Worm (Caenorhabditis elegans) whole organism, L2 larva: Measurements from ENCODE around the gene ZC449.8.

Source experiments
- C34F6.9 ChIP-seq: fragments of 150-350 bp; optimal IDR thresholded peaks from 2 replicates; lab custom pipeline; 2014; ENCODE audit warnings: missing biosample characterization, missing genetic modification characterization
- F13H6.1 ChIP-seq: sonication (generic microtip); optimal IDR thresholded peaks from 2 replicates; lab custom pipeline; 2016; ENCODE audit warnings: missing genetic modification characterization, missing compliant biosample characterization
- R02D3.7 ChIP-seq: fragments of 150-350 bp; optimal IDR thresholded peaks from 2 replicates; lab custom pipeline; 2014; ENCODE audit warnings: missing biosample characterization, missing genetic modification characterization
- Y55F3AM.14 ChIP-seq: fragments of 200-800 bp; sonication (Bioruptor generic); optimal IDR thresholded peaks from 2 replicates; lab custom pipeline; 2018; ENCODE audit warnings: mild to moderate bottlenecking, missing genetic modification characterization, missing compliant biosample characterization
- ama-1 ChIP-seq: fragments of 150-350 bp; optimal IDR thresholded peaks from 2 replicates; lab custom pipeline; 2018; ENCODE audit warnings: inconsistent platforms
- blmp-1 ChIP-seq: sonication (generic microtip); optimal IDR thresholded peaks from 2 replicates; lab custom pipeline; 2017; ENCODE audit warnings: missing genetic modification characterization, mild to moderate bottlenecking, missing compliant biosample characterization, antibody characterized with exemption, moderate library complexity; ENCODE audit not compliant: insufficient read depth
- ceh-16 ChIP-seq: fragments of 150-350 bp; optimal IDR thresholded peaks from 2 replicates; lab custom pipeline; 2014; ENCODE audit warnings: missing biosample characterization, missing genetic modification characterization
- egl-27 ChIP-seq: sonication (generic microtip); optimal IDR thresholded peaks from 3 replicates; lab custom pipeline; 2017; ENCODE audit warnings: missing biosample characterization, missing genetic modification reagents, missing genetic modification characterization
- elt-1 ChIP-seq: fragments of 150-350 bp; optimal IDR thresholded peaks from 2 replicates; lab custom pipeline; 2014; ENCODE audit warnings: missing biosample characterization, missing genetic modification characterization
- elt-3 ChIP-seq: sonication (generic microtip); optimal IDR thresholded peaks from 2 replicates; lab custom pipeline; 2017; ENCODE audit warnings: missing biosample characterization, missing genetic modification characterization
- fos-1 ChIP-seq: fragments of 150-350 bp; optimal IDR thresholded peaks from 2 replicates; lab custom pipeline; 2014; ENCODE audit warnings: missing biosample characterization, missing genetic modification characterization
- gmeb-1 ChIP-seq: fragments of 150-350 bp; optimal IDR thresholded peaks from 2 replicates; lab custom pipeline; 2014; ENCODE audit warnings: missing biosample characterization, missing genetic modification characterization
- lin-11 ChIP-seq: fragments of 150-350 bp; sonication (generic microtip); optimal IDR thresholded peaks from 2 replicates; lab custom pipeline; 2014; ENCODE audit warnings: missing biosample characterization, missing genetic modification characterization, inconsistent platforms, mixed read lengths
- lin-13 ChIP-seq: fragments of 150-350 bp; optimal IDR thresholded peaks from 2 replicates; lab custom pipeline; 2014; ENCODE audit warnings: missing biosample characterization, missing genetic modification reagents, missing genetic modification characterization
- lsy-2 ChIP-seq, 2 experiments: fragments of 150-350 bp in 1 of 2; sonication (generic microtip) in 1 of 2; optimal IDR thresholded peaks; 2 replicates each; lab custom pipeline; 2014 to 2017; ENCODE audit warnings: missing biosample characterization in 2 of 2, missing genetic modification characterization in 2 of 2
- mab-5 ChIP-seq: fragments of 150-350 bp; optimal IDR thresholded peaks from 2 replicates; lab custom pipeline; 2014; ENCODE audit warnings: missing biosample characterization, missing genetic modification characterization
- mbf-1 ChIP-seq: sonication (generic microtip); optimal IDR thresholded peaks from 2 replicates; lab custom pipeline; 2017; ENCODE audit warnings: missing biosample characterization, missing genetic modification characterization
- mdl-1 ChIP-seq, 2 experiments: fragments of 150-350 bp in 1 of 2; sonication (generic microtip) in 1 of 2; optimal IDR thresholded peaks; 2 replicates each; lab custom pipeline; 2017; ENCODE audit warnings: missing biosample characterization in 2 of 2, missing genetic modification characterization in 2 of 2
- nhr-11 ChIP-seq: fragments of 150-350 bp; optimal IDR thresholded peaks from 2 replicates; lab custom pipeline; 2014; ENCODE audit warnings: missing biosample characterization, missing genetic modification characterization
- nhr-12 ChIP-seq: fragments of 150-350 bp; optimal IDR thresholded peaks from 2 replicates; lab custom pipeline; 2014; ENCODE audit warnings: missing biosample characterization, missing genetic modification characterization
- nhr-129 ChIP-seq: fragments of 150-350 bp; optimal IDR thresholded peaks from 2 replicates; lab custom pipeline; 2014; ENCODE audit warnings: missing biosample characterization, missing genetic modification characterization
- nhr-21 ChIP-seq: fragments of 150-350 bp; optimal IDR thresholded peaks from 2 replicates; lab custom pipeline; 2014; ENCODE audit warnings: missing biosample characterization, missing genetic modification characterization
- nhr-237 ChIP-seq: fragments of 150-350 bp; optimal IDR thresholded peaks from 2 replicates; lab custom pipeline; 2014; ENCODE audit warnings: missing biosample characterization, missing genetic modification characterization
- nhr-25 ChIP-seq: fragments of 150-350 bp; sonication (generic microtip); optimal IDR thresholded peaks from 3 replicates; lab custom pipeline; 2014; ENCODE audit warnings: missing biosample characterization, missing genetic modification characterization
- nhr-6 ChIP-seq: fragments of 150-350 bp; optimal IDR thresholded peaks from 2 replicates; lab custom pipeline; 2014; ENCODE audit warnings: missing biosample characterization, missing genetic modification characterization
- sem-4 ChIP-seq: fragments of 150-350 bp; optimal IDR thresholded peaks from 2 replicates; lab custom pipeline; 2014; ENCODE audit warnings: missing biosample characterization, missing genetic modification reagents, missing genetic modification characterization
- skn-1 ChIP-seq: sonication (generic microtip); optimal IDR thresholded peaks from 2 replicates; lab custom pipeline; 2017; ENCODE audit warnings: missing biosample characterization, missing genetic modification characterization
- sma-3 ChIP-seq: sonication (generic microtip); optimal IDR thresholded peaks from 2 replicates; lab custom pipeline; 2016; ENCODE audit warnings: missing genetic modification reagents, missing genetic modification characterization, missing compliant biosample characterization
- sma-9 ChIP-seq, 2 experiments: fragments of 150-350 bp in 1 of 2; sonication (generic microtip) in 1 of 2; optimal IDR thresholded peaks; 2 replicates each; lab custom pipeline; 2014 to 2016; ENCODE audit warnings: missing genetic modification characterization in 2 of 2, mild to moderate bottlenecking in 1 of 2, missing biosample characterization in 1 of 2, missing compliant biosample characterization in 1 of 2, missing genetic modification reagents in 1 of 2, moderate library complexity in 1 of 2
- unc-39 ChIP-seq: fragments of 150-350 bp; optimal IDR thresholded peaks from 2 replicates; lab custom pipeline; 2014; ENCODE audit warnings: missing biosample characterization, missing genetic modification characterization
- unc-55 ChIP-seq: fragments of 150-350 bp; sonication (generic microtip); optimal IDR thresholded peaks from 3 replicates; lab custom pipeline; 2014; ENCODE audit warnings: missing biosample characterization, missing genetic modification reagents, missing genetic modification characterization
- ztf-1 ChIP-seq: fragments of 200-800 bp; sonication (Bioruptor generic); conservative IDR thresholded peaks from 2 replicates; pipeline ENCODE4 v1.3.6; 2022; ENCODE audit warnings: missing genetic modification characterization, missing compliant biosample characterization
- ztf-11 ChIP-seq: sonication (generic microtip); optimal IDR thresholded peaks from 2 replicates; lab custom pipeline; 2017; ENCODE audit warnings: missing biosample characterization, missing genetic modification characterization

ZC449.8 gene

ce11 chrX:5059163-5059562 lies 43.3 kb downstream of the ZC449.8 start, which contains the start of gene C24H10.4:
Gene C24H10.4 (minus strand): TSS chrX:5059263.
- TF ChIP-seq nhr-12 (tag; lab: Kevin White, UChicago) (no peak), nhr-25 (no peak), C34F6.9 (tag; lab: Kevin White, UChicago) (no peak), sem-4 (tag; lab: Kevin White, UChicago) (no peak), unc-39 (no peak), ztf-11 (no peak), lsy-2 (tag; optimal IDR thresholded peaks at IDR 0.05; lab: Kevin White, UChicago) (no peak), Y55F3AM.14 (GFP tag; lab: Kevin White, UChicago) (no peak), blmp-1 (tag; lab: Kevin White, UChicago) (no peak), nhr-21 (tag; lab: Kevin White, UChicago) (no peak), lin-11 (tag; lab: Kevin White, UChicago) (no peak), skn-1 (tag; lab: Kevin White, UChicago) (no peak), sma-3 (GFP tag; lab: Kevin White, UChicago) (no peak), egl-27 (tag; lab: Kevin White, UChicago) (no peak), nhr-129 (tag; lab: Kevin White, UChicago) (no peak), unc-55 (GFP tag; lab: Kevin White, UChicago) (no peak), lin-13 (GFP tag; lab: Kevin White, UChicago) (no peak), ztf-1 (GFP tag; lab: Robert Waterston, UW) (no peak), mbf-1 (tag; lab: Kevin White, UChicago) (no peak), mab-5 (tag; lab: Kevin White, UChicago) (no peak)

ce11 chrX:5060756-5061155 lies 44.9 kb downstream of the ZC449.8 start, which contains the start of gene C24H10.3:
Gene C24H10.3 (plus strand): TSS chrX:5061056.
- TF ChIP-seq Y55F3AM.14 (GFP tag; lab: Kevin White, UChicago) (no peak), nhr-21 (tag; lab: Kevin White, UChicago) (no peak), skn-1 (tag; lab: Kevin White, UChicago) (no peak), mdl-1 (tag; optimal IDR thresholded peaks at IDR 0.05; lab: Kevin White, UChicago) (no peak), unc-55 (GFP tag; lab: Kevin White, UChicago) (no peak), fos-1 (tag; lab: Kevin White, UChicago) (no peak), R02D3.7 (tag; lab: Kevin White, UChicago) (no peak)
- TF ChIP-seq, all 48 proteins: peak for 0

DNA sequence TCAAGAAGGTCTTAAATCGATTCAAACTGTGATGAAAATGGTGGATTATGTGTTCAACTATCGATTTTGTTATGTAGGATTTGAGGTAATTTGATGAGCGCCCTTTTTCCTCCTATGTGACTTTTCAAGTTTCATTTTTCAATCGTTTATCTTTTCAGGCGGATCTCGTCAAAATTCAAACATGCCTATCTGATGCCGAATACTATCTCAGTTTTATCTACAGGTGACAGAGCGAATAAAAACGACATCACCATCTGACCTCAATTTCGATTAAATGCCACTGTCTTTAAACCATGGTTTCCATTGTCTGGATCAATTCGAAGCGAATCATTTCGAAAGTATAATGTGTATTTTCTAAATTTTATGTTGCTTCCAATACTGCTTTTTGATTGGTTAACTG lies 45.9 kb downstream of the ZC449.8 start:
- TF ChIP-seq ztf-11 (no peak), nhr-11 (tag; lab: Kevin White, UChicago) (no peak), R02D3.7 (tag; lab: Kevin White, UChicago) (no peak), gmeb-1 (tag; lab: Kevin White, UChicago) (no peak), mab-5 (tag; lab: Kevin White, UChicago) (no peak), unc-55 (GFP tag; lab: Kevin White, UChicago) (no peak), blmp-1 (tag; lab: Kevin White, UChicago) (no peak), sma-9 (GFP tag; optimal IDR thresholded peaks at IDR 0.05; lab: Kevin White, UChicago) (peak; percentile 36), sma-9 (tag; optimal IDR thresholded peaks at IDR 0.05; lab: Kevin White, UChicago) (no peak), F13H6.1 (tag; lab: Kevin White, UChicago) (no peak), nhr-12 (tag; lab: Kevin White, UChicago) (no peak), nhr-237 (tag; lab: Kevin White, UChicago) (no peak), Y55F3AM.14 (GFP tag; lab: Kevin White, UChicago) (no peak), egl-27 (tag; lab: Kevin White, UChicago) (no peak), ceh-16 (tag; lab: Kevin White, UChicago) (peak; percentile 43), elt-1 (tag; lab: Kevin White, UChicago) (peak; percentile 82), sma-3 (GFP tag; lab: Kevin White, UChicago) (no peak), nhr-6 (tag; lab: Kevin White, UChicago) (no peak), ztf-1 (GFP tag; lab: Robert Waterston, UW) (no peak), ama-1 (no peak), elt-3 (tag; lab: Kevin White, UChicago) (no peak)
